Worm (Caenorhabditis elegans): ENCODE data around the gene egal-1.

The egal-1 gene

ce11 chrIV:5824493-5824892 lies at the start of gene egal-1:
egal-1 (plus strand) TSS chrIV:5824793.
- TF ChIP-seq tra-4 (tag; optimal IDR thresholded peaks at IDR 0.05) (no peak), pes-1 (GFP tag; IDR thresholded peaks at IDR 0.05) (no peak), B0310.2 (tag; optimal IDR thresholded peaks at IDR 0.05) (no peak), hmg-4 (GFP tag; optimal IDR thresholded peaks at IDR 0.05) (no peak), hnd-1 (tag; optimal IDR thresholded peaks at IDR 0.05) (no peak), ceh-36 (tag; optimal IDR thresholded peaks at IDR 0.05) (no peak), aly-1 (tag; optimal IDR thresholded peaks at IDR 0.05) (no peak), tbx-11 (GFP tag; IDR thresholded peaks at IDR 0.05) (no peak), tbx-37 (GFP tag; conservative IDR thresholded peaks at IDR 0.05) (no peak), ceh-13 (GFP tag; optimal IDR thresholded peaks at IDR 0.05) (no peak), hmbx-1 (tag; optimal IDR thresholded peaks at IDR 0.05) (no peak), scrt-1 (GFP tag; IDR thresholded peaks at IDR 0.05) (no peak), flt-1 (GFP tag; IDR thresholded peaks at IDR 0.05) (no peak), F13C5.2 (tag; optimal IDR thresholded peaks at IDR 0.05) (no peak), ama-1 (optimal IDR thresholded peaks at IDR 0.05) (no peak), ets-7 (tag; optimal IDR thresholded peaks at IDR 0.05) (no peak), sea-1 (GFP tag; conservative IDR thresholded peaks at IDR 0.05) (no peak)

DNA sequence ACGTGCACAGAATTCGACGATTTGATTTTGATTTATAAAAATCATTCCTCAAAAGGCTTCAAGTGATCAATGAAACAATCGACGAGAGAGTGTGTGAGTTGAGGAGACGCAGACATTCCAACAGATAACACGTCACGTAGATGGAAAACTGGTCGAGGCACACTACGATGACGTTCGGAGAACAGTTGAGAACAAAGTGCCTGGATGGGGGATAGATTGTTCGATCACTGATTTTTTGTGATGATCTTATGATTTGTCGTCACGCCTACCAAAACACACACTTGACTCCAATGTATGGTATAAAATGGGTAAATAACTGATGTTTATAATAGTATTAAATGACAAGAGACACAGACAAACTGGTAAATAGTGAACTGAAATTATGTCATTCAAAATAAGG lies 46.3 kb upstream of the egal-1 start:
- TF ChIP-seq ceh-36 (tag; optimal IDR thresholded peaks at IDR 0.05), result no peak
- TF ChIP-seq tra-4 (tag; optimal IDR thresholded peaks at IDR 0.05), result no peak
- TF ChIP-seq ceh-13 (GFP tag; optimal IDR thresholded peaks at IDR 0.05), result no peak
- TF ChIP-seq flt-1 (GFP tag; IDR thresholded peaks at IDR 0.05), result no peak
- no peak for TF ChIP-seq pes-1 (GFP tag; IDR thresholded peaks at IDR 0.05)
- no peak for TF ChIP-seq aly-1 (tag; optimal IDR thresholded peaks at IDR 0.05)
- TF ChIP-seq ets-7 (tag; optimal IDR thresholded peaks at IDR 0.05), result no peak

ce11 chrIV:5779537-5779936 lies 45.1 kb upstream of the egal-1 start:
- TF ChIP-seq tbx-11 (GFP tag; IDR thresholded peaks at IDR 0.05), result no peak
- no peak for TF ChIP-seq B0310.2 (tag; optimal IDR thresholded peaks at IDR 0.05)
- no peak for TF ChIP-seq aly-1 (tag; optimal IDR thresholded peaks at IDR 0.05)
- no peak for TF ChIP-seq ets-7 (tag; optimal IDR thresholded peaks at IDR 0.05)
- no peak for TF ChIP-seq hnd-1 (tag; optimal IDR thresholded peaks at IDR 0.05)
- no peak for TF ChIP-seq sea-1 (GFP tag; conservative IDR thresholded peaks at IDR 0.05)
- no peak for TF ChIP-seq hmg-4 (GFP tag; optimal IDR thresholded peaks at IDR 0.05)
- TF ChIP-seq F13C5.2 (tag; optimal IDR thresholded peaks at IDR 0.05), result no peak
- no peak for TF ChIP-seq flt-1 (GFP tag; IDR thresholded peaks at IDR 0.05)
- TF ChIP-seq pes-1 (GFP tag; IDR thresholded peaks at IDR 0.05), result no peak
- no peak for TF ChIP-seq hmbx-1 (tag; optimal IDR thresholded peaks at IDR 0.05)
- no peak for TF ChIP-seq ama-1 (optimal IDR thresholded peaks at IDR 0.05)
- no peak for TF ChIP-seq ceh-13 (GFP tag; optimal IDR thresholded peaks at IDR 0.05)
- no peak for TF ChIP-seq ceh-36 (tag; optimal IDR thresholded peaks at IDR 0.05)
- TF ChIP-seq tra-4 (tag; optimal IDR thresholded peaks at IDR 0.05), result no peak

- no peak for TF ChIP-seq B0310.2 (tag; optimal IDR thresholded peaks at IDR 0.05)
- TF ChIP-seq tbx-11 (GFP tag; IDR thresholded peaks at IDR 0.05), result no peak
- TF ChIP-seq tbx-37 (GFP tag; conservative IDR thresholded peaks at IDR 0.05), result no peak
- TF ChIP-seq sea-1 (GFP tag; conservative IDR thresholded peaks at IDR 0.05), result no peak
- TF ChIP-seq aly-1 (tag; optimal IDR thresholded peaks at IDR 0.05), result no peak
These were observed 44.3 kb upstream of the egal-1 start for ce11 chrIV:5780234-5780788.

ce11 chrIV:5783675-5784074 lies 40.9 kb upstream of the egal-1 start:
- TF ChIP-seq tbx-37 (GFP tag; conservative IDR thresholded peaks at IDR 0.05) (no peak), tbx-11 (GFP tag; IDR thresholded peaks at IDR 0.05) (no peak), F13C5.2 (tag; optimal IDR thresholded peaks at IDR 0.05) (no peak), B0310.2 (tag; optimal IDR thresholded peaks at IDR 0.05) (no peak), flt-1 (GFP tag; IDR thresholded peaks at IDR 0.05) (no peak), ama-1 (optimal IDR thresholded peaks at IDR 0.05) (no peak), hmg-4 (GFP tag; optimal IDR thresholded peaks at IDR 0.05) (no peak), sea-1 (GFP tag; conservative IDR thresholded peaks at IDR 0.05) (no peak), pes-1 (GFP tag; IDR thresholded peaks at IDR 0.05) (no peak)

DNA sequence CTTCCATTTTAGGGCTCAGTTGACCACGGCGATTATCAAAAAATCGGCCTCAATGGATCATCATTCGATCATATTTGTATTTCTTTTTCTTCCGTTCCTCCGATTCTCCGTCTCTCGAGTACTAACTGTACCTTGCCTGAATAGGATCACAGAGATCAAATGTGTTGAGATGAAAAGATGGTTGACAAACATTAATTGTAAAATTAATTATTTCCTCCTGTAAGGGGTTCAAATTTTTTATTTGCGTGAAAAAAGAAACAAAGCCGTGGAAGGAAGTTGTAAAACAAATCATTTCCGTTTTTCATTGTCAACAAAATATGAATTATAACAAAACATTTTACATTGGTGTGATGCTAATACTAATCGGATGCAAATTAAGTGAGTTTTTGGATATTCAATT lies 33.6 kb upstream of the egal-1 start, which contains the start of gene C31H1.2:
Gene C31H1.2, plus strand, starts transcription at position 301 of the 400 bp plus-strand sequence.
- TF ChIP-seq aly-1 (tag; optimal IDR thresholded peaks at IDR 0.05) (no peak), tbx-11 (GFP tag; IDR thresholded peaks at IDR 0.05) (no peak), ama-1 (optimal IDR thresholded peaks at IDR 0.05) (no peak), sea-1 (GFP tag; conservative IDR thresholded peaks at IDR 0.05) (no peak), F13C5.2 (tag; optimal IDR thresholded peaks at IDR 0.05) (no peak), ets-7 (tag; optimal IDR thresholded peaks at IDR 0.05) (no peak), tra-4 (tag; optimal IDR thresholded peaks at IDR 0.05) (no peak), tbx-37 (GFP tag; conservative IDR thresholded peaks at IDR 0.05) (no peak), hnd-1 (tag; optimal IDR thresholded peaks at IDR 0.05) (no peak), flt-1 (GFP tag; IDR thresholded peaks at IDR 0.05) (no peak), hmbx-1 (tag; optimal IDR thresholded peaks at IDR 0.05) (no peak), B0310.2 (tag; optimal IDR thresholded peaks at IDR 0.05) (no peak), ceh-13 (GFP tag; optimal IDR thresholded peaks at IDR 0.05) (no peak), ceh-36 (tag; optimal IDR thresholded peaks at IDR 0.05) (no peak), scrt-1 (GFP tag; IDR thresholded peaks at IDR 0.05) (no peak)

- TF ChIP-seq F13C5.2 (tag; optimal IDR thresholded peaks at IDR 0.05) (no peak), hnd-1 (tag; optimal IDR thresholded peaks at IDR 0.05) (no peak), aly-1 (tag; optimal IDR thresholded peaks at IDR 0.05) (no peak), tbx-37 (GFP tag; conservative IDR thresholded peaks at IDR 0.05) (no peak), tra-4 (tag; optimal IDR thresholded peaks at IDR 0.05) (no peak), pes-1 (GFP tag; IDR thresholded peaks at IDR 0.05) (no peak), ama-1 (optimal IDR thresholded peaks at IDR 0.05) (no peak), B0310.2 (tag; optimal IDR thresholded peaks at IDR 0.05) (no peak), tbx-11 (GFP tag; IDR thresholded peaks at IDR 0.05) (no peak), ets-7 (tag; optimal IDR thresholded peaks at IDR 0.05) (no peak), ceh-36 (tag; optimal IDR thresholded peaks at IDR 0.05) (no peak), ceh-13 (GFP tag; optimal IDR thresholded peaks at IDR 0.05) (no peak), hmg-4 (GFP tag; optimal IDR thresholded peaks at IDR 0.05) (no peak)
These were observed 29.1 kb upstream of the egal-1 start for ce11 chrIV:5795495-5795894.
